Fruit fly (Drosophila melanogaster) whole organism, embryonic: ENCODE measurements around the gene CG10702.

Experiments
- CG1024 ChIP-seq: fragments of 200-800 bp; sonication (Bioruptor generic); IDR thresholded peaks from 2 replicates; pipeline ENCODE4 v1.3.6; 2022; ENCODE audit warnings: missing biosample characterization, missing genetic modification characterization
- CG10565 ChIP-seq: fragments of 200-800 bp; sonication (Bioruptor generic); optimal IDR thresholded peaks from 3 replicates; lab custom pipeline; 2016; ENCODE audit warnings: missing biosample characterization, mild to moderate bottlenecking, missing genetic modification characterization
- CG12659 ChIP-seq: fragments of 200-800 bp; sonication (Bioruptor generic); optimal IDR thresholded peaks from 3 replicates; lab custom pipeline; 2017; ENCODE audit warnings: mild to moderate bottlenecking, missing biosample characterization, missing genetic modification reagents, missing genetic modification characterization
- CG13287 ChIP-seq: fragments of 200-800 bp; sonication (Bioruptor generic); IDR thresholded peaks from 2 replicates; pipeline ENCODE4 v1.3.6; 2022; ENCODE audit warnings: missing biosample characterization, missing genetic modification characterization; ENCODE audit not compliant: partially characterized antibody
- CG13424 ChIP-seq: fragments of 200-800 bp; sonication (Bioruptor generic); optimal IDR thresholded peaks from 2 replicates; lab custom pipeline; 2019; ENCODE audit warnings: missing biosample characterization, mild to moderate bottlenecking, missing genetic modification characterization, moderate library complexity
- CG14710 ChIP-seq: fragments of 200-800 bp; sonication (Bioruptor generic); optimal IDR thresholded peaks from 3 replicates; lab custom pipeline; 2019; ENCODE audit warnings: missing biosample characterization, mild to moderate bottlenecking, missing genetic modification characterization, moderate library complexity
- CG14860 ChIP-seq: fragments of 200-800 bp; sonication (Bioruptor generic); IDR thresholded peaks from 3 replicates; pipeline ENCODE4 v1.3.6; 2022; ENCODE audit warnings: missing biosample characterization, missing genetic modification characterization; ENCODE audit not compliant: partially characterized antibody
- CG17568 ChIP-seq: fragments of 200-800 bp; sonication (Bioruptor generic); optimal IDR thresholded peaks from 2 replicates; lab custom pipeline; 2018; ENCODE audit warnings: missing biosample characterization, mild to moderate bottlenecking, missing genetic modification characterization, moderate library complexity
- CG2129 ChIP-seq: fragments of 200-800 bp; sonication (Bioruptor generic); IDR thresholded peaks from 2 replicates; pipeline ENCODE4 v1.3.6; 2022; ENCODE audit warnings: missing biosample characterization, missing genetic modification characterization; ENCODE audit not compliant: partially characterized antibody
- CG2712 ChIP-seq: fragments of 200-800 bp; optimal IDR thresholded peaks from 3 replicates; lab custom pipeline; 2019; ENCODE audit warnings: missing biosample characterization, mild to moderate bottlenecking, missing genetic modification characterization, moderate library complexity
- CG42726 ChIP-seq: fragments of 200-800 bp; sonication (Bioruptor generic); IDR thresholded peaks from 2 replicates; pipeline ENCODE4 v1.3.6; 2022; ENCODE audit warnings: missing biosample characterization, missing genetic modification characterization; ENCODE audit not compliant: partially characterized antibody
- CG4617 ChIP-seq: fragments of 200-800 bp; sonication (Bioruptor generic); optimal IDR thresholded peaks from 3 replicates; lab custom pipeline; 2016; ENCODE audit warnings: missing biosample characterization, missing genetic modification characterization, borderline replicate concordance
- CG6791 ChIP-seq: fragments of 200-800 bp; sonication (Bioruptor generic); IDR thresholded peaks from 3 replicates; pipeline ENCODE4 v1.3.6; 2022; ENCODE audit warnings: missing biosample characterization, missing genetic modification characterization; ENCODE audit not compliant: partially characterized antibody
- CG7745 ChIP-seq: fragments of 200-800 bp; sonication (Bioruptor generic); optimal IDR thresholded peaks from 2 replicates; lab custom pipeline; 2018; ENCODE audit warnings: missing biosample characterization, mild to moderate bottlenecking, missing genetic modification characterization, moderate library complexity
- D19B ChIP-seq: fragments of 200-800 bp; sonication (Bioruptor generic); optimal IDR thresholded peaks from 2 replicates; lab custom pipeline; 2017; ENCODE audit warnings: missing biosample characterization, mild to moderate bottlenecking, missing genetic modification characterization
- Doc2 ChIP-seq: fragments of 200-800 bp; sonication (Bioruptor generic); IDR thresholded peaks from 2 replicates; pipeline ENCODE4 v1.3.6; 2022; ENCODE audit warnings: missing biosample characterization, missing genetic modification characterization
- Doc3 ChIP-seq: fragments of 200-800 bp; sonication (Bioruptor generic); IDR thresholded peaks from 3 replicates; pipeline ENCODE4 v1.3.6; 2022; ENCODE audit warnings: missing biosample characterization, missing genetic modification characterization; ENCODE audit not compliant: partially characterized antibody
- HLH3B ChIP-seq: fragments of 200-800 bp; sonication (Bioruptor generic); IDR thresholded peaks from 2 replicates; pipeline ENCODE4 v1.3.6; 2022; ENCODE audit warnings: missing biosample characterization, missing genetic modification characterization
- Hey ChIP-seq: fragments of 200-800 bp; sonication (Bioruptor generic); optimal IDR thresholded peaks from 3 replicates; lab custom pipeline; 2018; ENCODE audit warnings: missing biosample characterization, mild to moderate bottlenecking, missing genetic modification characterization
- Hsf ChIP-seq: fragments of 200-800 bp; sonication (Bioruptor generic); optimal IDR thresholded peaks from 3 replicates; lab custom pipeline; 2016; ENCODE audit warnings: missing biosample characterization, missing genetic modification characterization
- MESR4 ChIP-seq: fragments of 200-800 bp; sonication (Bioruptor generic); optimal IDR thresholded peaks from 2 replicates; lab custom pipeline; 2018; ENCODE audit warnings: missing biosample characterization, mild to moderate bottlenecking, missing genetic modification characterization, moderate library complexity
- MTF-1 ChIP-seq: fragments of 200-800 bp; sonication (Bioruptor generic); optimal IDR thresholded peaks from 2 replicates; lab custom pipeline; 2018; ENCODE audit warnings: missing biosample characterization, mild to moderate bottlenecking, missing genetic modification characterization, borderline replicate concordance
- Med ChIP-seq: fragments of 200-800 bp; sonication (Bioruptor generic); peaks from one replicate; lab custom pipeline; 2016; ENCODE audit warnings: missing biosample characterization, missing genetic modification characterization, mild to moderate bottlenecking, inconsistent platforms, moderate library complexity
- Ptx1 ChIP-seq: fragments of 200-800 bp; sonication (Bioruptor generic); IDR thresholded peaks from 2 replicates; pipeline ENCODE4 v1.3.6; 2022; ENCODE audit warnings: missing biosample characterization, missing genetic modification characterization
- Rfx ChIP-seq: fragments of 200-800 bp; sonication (Bioruptor generic); IDR thresholded peaks from 2 replicates; pipeline ENCODE4 v1.3.6; 2022; ENCODE audit warnings: missing biosample characterization, missing genetic modification characterization
- Tbp ChIP-seq: fragments of >200 bp; optimal IDR thresholded peaks from 2 replicates; lab custom pipeline; 2018; ENCODE audit warnings: missing biosample characterization, missing genetic modification characterization
- bab2 ChIP-seq: fragments of 200-800 bp; sonication (Bioruptor generic); optimal IDR thresholded peaks from 2 replicates; lab custom pipeline; 2016; ENCODE audit warnings: missing biosample characterization, missing genetic modification characterization
- bbx ChIP-seq: fragments of 200-800 bp; sonication (Bioruptor generic); IDR thresholded peaks from 2 replicates; pipeline ENCODE4 v1.3.6; 2022; ENCODE audit warnings: missing biosample characterization, missing genetic modification characterization; ENCODE audit not compliant: partially characterized antibody
- bowl ChIP-seq: fragments of 200-800 bp; sonication (Bioruptor generic); IDR thresholded peaks from 2 replicates; pipeline ENCODE4 v1.3.6; 2022; ENCODE audit warnings: missing biosample characterization, missing genetic modification characterization
- chinmo ChIP-seq: fragments of 200-800 bp; sonication (Bioruptor generic); IDR thresholded peaks from 4 replicates; pipeline ENCODE4 v1.3.6; 2022; ENCODE audit warnings: missing biosample characterization, missing genetic modification characterization; ENCODE audit not compliant: partially characterized antibody
- chn ChIP-seq: fragments of 200-800 bp; sonication (Bioruptor generic); optimal IDR thresholded peaks from 2 replicates; lab custom pipeline; 2016; ENCODE audit warnings: missing biosample characterization, missing genetic modification characterization
- ci ChIP-seq: fragments of 200-800 bp; sonication (Bioruptor generic); IDR thresholded peaks from 3 replicates; pipeline ENCODE4 v1.3.6; 2022; ENCODE audit warnings: missing biosample characterization, missing genetic modification characterization
- ham ChIP-seq: fragments of 200-800 bp; sonication (Bioruptor generic); IDR thresholded peaks from 2 replicates; pipeline ENCODE4 v1.3.6; 2022; ENCODE audit warnings: missing biosample characterization, missing genetic modification characterization
- hbn ChIP-seq: fragments of 200-800 bp; sonication (Bioruptor generic); IDR thresholded peaks from 2 replicates; pipeline ENCODE4 v1.3.6; 2022; ENCODE audit warnings: missing biosample characterization, missing genetic modification characterization; ENCODE audit not compliant: partially characterized antibody
- nau ChIP-seq: fragments of 200-800 bp; sonication (Bioruptor generic); optimal IDR thresholded peaks from 3 replicates; lab custom pipeline; 2017; ENCODE audit warnings: missing biosample characterization, mild to moderate bottlenecking, missing genetic modification characterization, missing genetic modification reagents
- nmo ChIP-seq: fragments of 200-800 bp; sonication (Bioruptor generic); optimal IDR thresholded peaks from 2 replicates; lab custom pipeline; 2018; ENCODE audit warnings: missing biosample characterization, mild to moderate bottlenecking, missing genetic modification characterization, moderate library complexity
- psq ChIP-seq: fragments of 200-800 bp; sonication (Bioruptor generic); optimal IDR thresholded peaks from 2 replicates; lab custom pipeline; 2017; ENCODE audit warnings: missing biosample characterization, missing genetic modification characterization
- pzg ChIP-seq: fragments of 200-800 bp; sonication (Bioruptor generic); optimal IDR thresholded peaks from 3 replicates; lab custom pipeline; 2018; ENCODE audit warnings: missing biosample characterization, mild to moderate bottlenecking, missing genetic modification characterization, moderate library complexity
- row ChIP-seq: fragments of 200-800 bp; sonication (Bioruptor generic); IDR thresholded peaks from 3 replicates; pipeline ENCODE4 v1.3.6; 2022; ENCODE audit warnings: missing biosample characterization, missing genetic modification characterization
- salm ChIP-seq: fragments of 200-800 bp; sonication (Bioruptor generic); optimal IDR thresholded peaks from 2 replicates; lab custom pipeline; 2018; ENCODE audit warnings: missing biosample characterization, mild to moderate bottlenecking, missing genetic modification characterization
- tll ChIP-seq, 2 experiments: fragments of 200-800 bp in 1 of 2; fragments of >200 bp in 1 of 2; sonication (Bioruptor generic) in 1 of 2; optimal IDR thresholded peaks; 2 replicates each; lab custom pipeline; 2017 to 2019; ENCODE audit warnings: missing biosample characterization in 2 of 2, missing genetic modification characterization in 2 of 2, mild to moderate bottlenecking in 1 of 2, moderate library complexity in 1 of 2
- tna ChIP-seq: fragments of 200-800 bp; sonication (Bioruptor generic); IDR thresholded peaks from 2 replicates; pipeline ENCODE4 v1.3.6; 2022; ENCODE audit warnings: missing biosample characterization, missing genetic modification characterization; ENCODE audit not compliant: partially characterized antibody
- tx ChIP-seq: fragments of 200-800 bp; sonication (Bioruptor generic); optimal IDR thresholded peaks from 2 replicates; lab custom pipeline; 2016; ENCODE audit warnings: missing biosample characterization, missing genetic modification characterization
- unc-4 ChIP-seq: fragments of 200-800 bp; sonication (Bioruptor generic); IDR thresholded peaks from 2 replicates; pipeline ENCODE4 v1.3.6; 2022; ENCODE audit warnings: missing biosample characterization, missing genetic modification characterization; ENCODE audit not compliant: partially characterized antibody
- vnd ChIP-seq: fragments of 200-800 bp; sonication (Bioruptor generic); IDR thresholded peaks from 3 replicates; pipeline ENCODE4 v1.3.6; 2022; ENCODE audit warnings: missing biosample characterization, missing genetic modification characterization; ENCODE audit not compliant: partially characterized antibody
- zen2 ChIP-seq: fragments of 200-800 bp; sonication (Bioruptor generic); IDR thresholded peaks from 3 replicates; pipeline ENCODE4 v1.3.6; 2022; ENCODE audit warnings: missing biosample characterization, missing genetic modification characterization; ENCODE audit not compliant: partially characterized antibody

CG10702 gene

DNA sequence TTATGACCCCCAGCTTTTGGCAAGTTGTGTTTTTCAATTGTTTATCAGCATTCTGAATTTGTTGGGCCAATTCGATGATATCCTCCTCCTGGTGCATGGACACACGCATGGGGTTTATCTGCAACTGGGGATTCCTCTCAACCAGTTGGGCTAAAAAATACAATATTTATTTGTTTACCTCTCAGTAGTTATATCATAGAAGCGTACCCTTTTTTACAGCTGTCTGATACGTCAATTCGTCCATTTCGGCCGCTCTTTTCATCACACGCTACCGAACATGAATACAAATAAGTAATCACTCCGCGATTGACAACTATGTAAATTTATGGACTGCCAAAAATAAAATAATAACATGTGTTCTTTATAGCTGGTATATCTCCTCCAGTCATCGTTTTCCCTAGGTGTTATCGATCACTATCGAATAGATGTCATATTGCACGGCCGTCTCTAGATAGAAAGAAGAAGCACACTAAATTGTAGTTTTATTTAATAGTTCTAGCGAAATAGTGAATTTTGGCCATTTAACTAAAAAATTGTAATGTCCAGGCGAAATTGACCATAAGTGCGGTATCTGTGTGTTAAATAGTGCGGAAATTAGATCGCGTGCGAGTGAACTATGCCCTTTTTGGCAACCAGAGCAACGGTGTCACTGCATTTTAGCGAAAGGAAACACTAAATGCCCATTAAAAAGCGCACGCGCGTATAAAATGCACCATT, 35.3 kb downstream of the CG10702 start, which contains the start of the genes mib2 and CG31800 (continued):
- no peak for TF ChIP-seq CG10565
- TF ChIP-seq Tbp (GFP tag; lab: Kevin White, UChicago): no peak
- TF ChIP-seq chn: peak; percentile 1
- no peak for TF ChIP-seq Hey
- no peak for TF ChIP-seq psq
- TF ChIP-seq bowl (GFP tag; lab: Robert Waterston, UW): no peak
- no peak for TF ChIP-seq Ptx1 (GFP tag; lab: Robert Waterston, UW)
- TF ChIP-seq Doc2: no peak
- no peak for TF ChIP-seq ci (GFP tag; lab: Robert Waterston, UW)
- no peak for TF ChIP-seq bab2 (GFP tag; lab: Kevin White, UChicago)
- TF ChIP-seq CG7745 (tag; lab: Kevin White, UChicago): no peak
- TF ChIP-seq CG17568 (GFP tag; lab: Kevin White, UChicago): no peak
- TF ChIP-seq, all 482 proteins: peak for 88

DNA sequence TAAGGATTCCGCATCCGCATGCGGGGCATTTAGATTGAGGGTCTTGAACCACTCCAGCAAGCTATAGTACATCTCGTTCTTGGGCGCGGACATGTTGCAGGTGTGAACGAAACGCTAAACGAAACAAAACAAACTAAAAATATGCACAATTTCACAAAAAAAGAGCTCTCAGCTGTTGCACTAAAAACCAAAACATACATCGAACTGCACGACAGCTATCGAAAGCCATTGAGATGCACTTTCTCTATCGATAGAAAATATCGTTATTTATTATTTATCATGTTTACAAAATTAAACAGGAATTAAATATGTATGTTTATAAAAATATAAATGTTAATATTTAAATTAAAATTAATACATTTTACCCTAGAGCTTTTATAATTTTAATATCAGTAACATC, 36.4 kb downstream of the CG10702 start, which contains the start of gene hook:
Gene hook, minus strand, starts transcription at position 211 of the 400 bp plus-strand sequence.
- TF ChIP-seq CG6791 (GFP tag; lab: Robert Waterston, UW) (peak; percentile 84), CG2712 (tag; lab: Kevin White, UChicago) (peak; percentile 24), MTF-1 (GFP tag; lab: Kevin White, UChicago) (no peak), vnd (GFP tag; lab: Robert Waterston, UW) (peak; percentile 64), CG12659 (GFP tag; lab: Kevin White, UChicago) (peak; percentile 22), nau (GFP tag; lab: Kevin White, UChicago) (no peak), tx (GFP tag; lab: Kevin White, UChicago) (no peak), hbn (GFP tag; lab: Robert Waterston, UW) (peak; percentile 75), HLH3B (GFP tag; lab: Robert Waterston, UW) (no peak), pzg (GFP tag; lab: Kevin White, UChicago) (peak; percentile 23), Rfx (GFP tag; lab: Robert Waterston, UW) (0 out of 2 replicates have a peak, but pooled peaks have one; percentile 14), tll (GFP tag; optimal IDR thresholded peaks at IDR 0.05; lab: Kevin White, UChicago) (no peak), D19B (GFP tag; lab: Kevin White, UChicago) (no peak), tna (GFP tag; lab: Robert Waterston, UW) (0 out of 2 replicates have a peak, but pooled peaks have one; percentile 40), Doc3 (peak; percentile 84), unc-4 (GFP tag; lab: Robert Waterston, UW) (peak; percentile 72), CG2129 (GFP tag; lab: Robert Waterston, UW) (peak; percentile 63), row (GFP tag; lab: Robert Waterston, UW) (peak; percentile 49; the same call in 2 of the 3 replicates), CG14860 (GFP tag; lab: Robert Waterston, UW) (peak; percentile 63), salm (tag; lab: Kevin White, UChicago) (no peak), CG4617 (GFP tag; lab: Kevin White, UChicago) (peak; percentile 22), chinmo (peak; percentile 81; the same call in 2 of the 4 replicates), ham (no peak), CG1024 (no peak), bbx (peak; percentile 85), MESR4 (GFP tag; lab: Kevin White, UChicago) (peak; percentile 45), zen2 (GFP tag; lab: Robert Waterston, UW) (peak; percentile 75), CG42726 (peak; percentile 55; the same call in 1 of the 2 replicates), CG13424 (tag; lab: Kevin White, UChicago) (no peak), CG13287 (peak; percentile 81), Hsf (GFP tag; lab: Kevin White, UChicago) (no peak), nmo (GFP tag; lab: Kevin White, UChicago) (peak; percentile 8), CG14710 (tag; lab: Kevin White, UChicago) (peak; percentile 15), Med (GFP tag; lab: Kevin White, UChicago) (peak; percentile 40)
